Worm (Caenorhabditis elegans) whole organism, dauer: ENCODE data around the gene pes-4.

Experiments used
- unc-62 ChIP-seq: sonication (generic microtip); optimal IDR thresholded peaks from 2 replicates; lab custom pipeline; 2017; ENCODE audit warnings: missing biosample characterization, missing genetic modification reagents, missing genetic modification characterization

pes-4 gene

DNA sequence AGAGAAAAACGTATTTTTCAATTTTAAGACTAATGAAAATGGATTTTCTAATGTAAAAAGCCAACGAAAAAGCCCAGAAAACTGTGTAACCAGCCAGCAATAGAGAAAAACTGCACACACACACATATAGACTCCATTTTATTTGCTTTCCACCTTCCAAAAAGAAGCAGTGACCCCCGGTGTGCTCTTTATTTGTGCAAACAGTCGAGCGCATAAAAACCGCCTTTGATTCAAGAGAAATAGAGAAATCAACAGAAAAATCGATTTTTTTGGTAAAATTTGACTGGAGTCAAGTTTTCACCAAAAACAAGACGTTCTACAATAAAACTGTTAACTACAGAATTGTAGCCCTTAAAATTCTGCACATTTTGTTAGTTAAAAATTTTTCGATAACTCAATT is 1.5 kb downstream of the pes-4 start:
- TF ChIP-seq unc-62 (GFP tag; lab: Kevin White, UChicago), result no peak

- TF ChIP-seq unc-62 (GFP tag; lab: Kevin White, UChicago), result no peak
These were observed 3.8 kb downstream of the pes-4 start for ce11 chrIII:1226256-1226655.

ce11 chrIII:1225595-1225994 is 4.5 kb downstream of the pes-4 start:
- TF ChIP-seq unc-62 (GFP tag; lab: Kevin White, UChicago), result no peak

ce11 chrIII:1225116-1225515 is 5.0 kb downstream of the pes-4 start:
- no peak for TF ChIP-seq unc-62 (GFP tag; lab: Kevin White, UChicago)

ce11 chrIII:1223319-1224093 is 6.6 kb downstream of the pes-4 start:
- no peak for TF ChIP-seq unc-62 (GFP tag; lab: Kevin White, UChicago)

ce11 chrIII:1221995-1222394 is 8.1 kb downstream of the pes-4 start:
- no peak for TF ChIP-seq unc-62 (GFP tag; lab: Kevin White, UChicago)

DNA sequence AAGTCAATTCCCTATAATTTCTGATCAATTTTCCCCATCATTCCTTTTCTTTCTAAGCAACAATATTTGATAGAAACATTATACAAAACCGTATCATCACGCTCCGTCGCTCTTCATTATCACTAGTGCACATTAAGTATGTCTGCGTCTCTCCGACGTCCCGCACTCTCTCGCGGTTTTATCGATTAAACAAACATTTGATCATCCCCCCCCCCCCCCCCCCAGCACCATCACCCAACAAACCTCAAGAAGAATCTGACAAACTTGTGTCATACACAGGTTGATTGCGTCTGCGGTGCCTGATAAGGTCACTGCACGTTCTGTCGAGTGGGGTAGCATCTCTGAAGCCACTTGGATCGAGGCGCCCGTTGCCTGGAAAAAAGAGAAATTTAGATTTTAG is 10.1 kb downstream of the pes-4 start:
- TF ChIP-seq unc-62 (GFP tag; lab: Kevin White, UChicago), result no peak

DNA sequence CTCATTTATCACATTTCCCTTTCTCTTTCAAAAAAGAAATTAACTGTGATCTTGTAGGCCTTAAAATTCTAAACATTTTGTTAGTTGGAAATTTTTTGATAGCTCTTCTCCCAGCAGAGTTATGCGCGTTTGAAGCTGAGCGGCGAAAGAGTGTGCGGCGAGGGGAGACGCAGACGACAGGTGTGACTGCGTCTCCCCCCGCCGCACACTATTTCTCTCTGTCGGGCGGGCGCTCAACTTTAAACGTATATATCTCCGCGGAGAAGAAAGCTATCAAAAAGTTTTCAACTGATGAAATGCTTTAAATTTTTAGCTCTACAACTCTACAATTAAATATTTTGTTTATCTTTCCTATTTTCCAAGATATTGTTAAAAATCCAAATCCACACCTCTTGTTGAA is 11.1 kb downstream of the pes-4 start:
- TF ChIP-seq unc-62 (GFP tag; lab: Kevin White, UChicago), result no peak

- TF ChIP-seq unc-62 (GFP tag; lab: Kevin White, UChicago), result no peak
These were observed 11.9 kb downstream of the pes-4 start for ce11 chrIII:1218221-1218620.

DNA sequence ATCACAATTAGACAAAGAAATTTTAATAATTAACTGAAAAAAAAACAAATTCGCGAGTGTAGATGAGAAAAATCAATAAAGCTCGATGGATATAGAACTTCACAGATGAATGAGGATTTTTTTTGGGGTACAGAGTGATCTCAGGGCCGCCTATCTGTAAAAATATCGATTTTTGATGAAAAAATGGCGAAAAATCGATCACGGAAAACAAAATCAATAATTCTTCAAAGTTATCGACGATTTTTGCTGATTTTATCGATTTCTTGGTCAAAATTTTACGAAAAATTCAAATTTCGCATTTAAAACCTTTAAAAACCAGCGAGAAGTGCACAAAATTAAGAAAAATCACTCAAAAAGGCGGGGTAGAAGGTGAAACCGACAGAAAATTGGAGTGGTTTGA is 14.0 kb downstream of the pes-4 start:
- TF ChIP-seq unc-62 (GFP tag; lab: Kevin White, UChicago), result no peak

- no peak for TF ChIP-seq unc-62 (GFP tag; lab: Kevin White, UChicago)
These were observed 15.4 kb downstream of the pes-4 start, which contains the start of gene Y119D3B.21 for ce11 chrIII:1214680-1215079. Gene Y119D3B.21 (plus strand): TSS chrIII:1215000.

DNA sequence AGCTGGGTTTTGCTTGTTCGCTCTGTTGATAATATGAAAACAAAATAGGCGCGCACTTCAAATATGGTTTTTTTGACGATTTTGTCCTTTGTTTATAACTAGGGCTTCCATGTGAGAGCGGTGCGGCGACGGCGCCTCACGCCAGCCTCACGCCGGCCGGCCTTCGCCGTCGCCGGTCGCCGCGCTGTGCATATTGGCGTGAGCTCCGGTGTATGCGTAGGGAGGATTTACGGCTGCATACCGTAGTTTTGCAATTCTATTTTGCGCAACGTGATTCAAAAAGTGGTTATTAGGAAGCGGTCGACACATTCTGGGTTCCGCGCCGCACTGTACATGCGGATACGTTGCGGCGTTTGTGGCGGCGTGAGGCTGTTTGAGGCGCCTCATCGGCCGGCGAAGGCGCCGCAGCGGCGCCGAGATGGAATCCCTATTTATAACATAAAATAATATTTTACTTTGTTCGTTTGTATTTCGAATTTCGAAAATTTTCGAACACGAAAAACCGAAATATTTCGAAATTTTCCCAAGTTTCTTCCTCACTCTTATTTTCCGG is 15.9 kb downstream of the pes-4 start:
- no peak for TF ChIP-seq unc-62 (GFP tag; lab: Kevin White, UChicago)

- TF ChIP-seq unc-62 (GFP tag; lab: Kevin White, UChicago), result no peak
These were observed 19.4 kb downstream of the pes-4 start for ce11 chrIII:1210638-1211037.

- no peak for TF ChIP-seq unc-62 (GFP tag; lab: Kevin White, UChicago)
These were observed 22.2 kb downstream of the pes-4 start, which contains the start of gene orc-3 for ce11 chrIII:1207852-1208251. Gene orc-3 (plus strand): TSS chrIII:1208133.

DNA sequence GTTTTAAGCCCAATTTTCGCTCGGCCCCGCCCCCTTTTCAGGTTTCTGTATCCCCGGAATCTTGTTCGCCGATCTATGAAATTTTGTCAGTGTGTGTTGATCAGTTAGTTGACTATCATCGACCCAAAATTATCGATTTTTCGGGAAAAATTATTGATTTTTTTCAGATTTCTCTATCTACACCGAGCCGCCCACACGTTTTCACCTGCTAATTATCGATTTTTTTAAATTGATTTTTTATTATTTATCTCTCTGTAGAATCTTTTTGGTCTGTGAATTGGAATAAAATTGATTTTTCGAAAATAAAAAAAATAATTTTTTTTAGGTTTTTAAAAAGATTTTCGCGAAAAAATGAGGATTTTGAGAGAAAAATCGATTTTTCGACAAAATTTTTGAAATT is 23.0 kb downstream of the pes-4 start:
- no peak for TF ChIP-seq unc-62 (GFP tag; lab: Kevin White, UChicago)

- no peak for TF ChIP-seq unc-62 (GFP tag; lab: Kevin White, UChicago)
These were observed 23.7 kb downstream of the pes-4 start for ce11 chrIII:1206331-1206730.

DNA sequence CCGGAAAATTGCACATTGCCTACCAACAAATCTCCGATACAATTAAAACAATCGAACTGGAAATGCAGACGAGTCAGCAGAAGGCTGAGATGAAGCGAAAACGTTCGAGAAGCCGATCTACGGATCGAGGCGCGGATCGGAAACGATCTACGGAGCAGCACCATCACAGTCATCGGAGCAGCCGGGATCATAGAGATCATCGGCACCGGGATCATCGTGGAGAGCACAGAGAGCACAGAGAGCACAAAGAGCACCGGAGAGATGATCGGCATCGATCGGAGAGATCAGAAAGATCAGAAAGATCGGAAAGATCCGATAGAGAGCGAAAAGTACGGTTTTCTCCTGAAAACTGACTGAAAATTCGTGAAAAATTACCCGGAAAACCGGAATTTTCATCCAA is 24.7 kb downstream of the pes-4 start:
- no peak for TF ChIP-seq unc-62 (GFP tag; lab: Kevin White, UChicago)
